Fruit fly (Drosophila melanogaster) whole organism, prepupa: ENCODE data around the gene Ccm3.

Experiments
- Blimp-1 ChIP-seq: fragments of 200-800 bp; sonication (Bioruptor generic); optimal IDR thresholded peaks from 3 replicates; lab custom pipeline; 2017; ENCODE audit warnings: missing biosample characterization, missing genetic modification characterization, mild to moderate bottlenecking, moderate library complexity, missing genetic modification reagents
- CG10631 ChIP-seq: fragments of 200-800 bp; sonication (Bioruptor generic); optimal IDR thresholded peaks from 2 replicates; lab custom pipeline; 2016; ENCODE audit warnings: missing biosample characterization, missing genetic modification characterization
- CG10669 ChIP-seq: fragments of 200-800 bp; sonication (Bioruptor generic); optimal IDR thresholded peaks from 3 replicates; lab custom pipeline; 2018; ENCODE audit warnings: missing biosample characterization, mild to moderate bottlenecking, missing genetic modification characterization, moderate library complexity
- CG1621 ChIP-seq: fragments of 200-800 bp; sonication (Bioruptor generic); optimal IDR thresholded peaks from 3 replicates; lab custom pipeline; 2018; ENCODE audit warnings: missing biosample characterization, mild to moderate bottlenecking, missing genetic modification characterization
- CG16779 ChIP-seq: fragments of 200-800 bp; sonication (Bioruptor generic); optimal IDR thresholded peaks from 3 replicates; lab custom pipeline; 2017; ENCODE audit warnings: missing biosample characterization, mild to moderate bottlenecking, missing genetic modification characterization
- CG3032 ChIP-seq: fragments of 200-800 bp; optimal IDR thresholded peaks from 2 replicates; lab custom pipeline; 2019; ENCODE audit warnings: missing biosample characterization, mild to moderate bottlenecking, missing genetic modification characterization, moderate library complexity
- CG32006 ChIP-seq: fragments of 200-800 bp; sonication (Bioruptor generic); optimal IDR thresholded peaks from 3 replicates; lab custom pipeline; 2017; ENCODE audit warnings: missing biosample characterization, mild to moderate bottlenecking, missing genetic modification characterization
- CG34406 ChIP-seq: fragments of 200-800 bp; sonication (Bioruptor generic); optimal IDR thresholded peaks from 3 replicates; lab custom pipeline; 2016; ENCODE audit warnings: missing biosample characterization, missing genetic modification characterization
- CG3919 ChIP-seq: fragments of 200-800 bp; sonication (Bioruptor generic); optimal IDR thresholded peaks from 3 replicates; lab custom pipeline; 2016; ENCODE audit warnings: missing biosample characterization, missing genetic modification characterization
- CG4318 ChIP-seq: fragments of 200-800 bp; sonication (Bioruptor generic); optimal IDR thresholded peaks from 3 replicates; lab custom pipeline; 2017; ENCODE audit warnings: missing biosample characterization, mild to moderate bottlenecking, missing genetic modification characterization
- CG6163 ChIP-seq: fragments of 200-800 bp; sonication (Bioruptor generic); IDR thresholded peaks from 3 replicates; pipeline ENCODE4 v1.3.6; 2022; ENCODE audit warnings: missing biosample characterization, missing genetic modification characterization
- CG6808 ChIP-seq: fragments of 200-800 bp; sonication (Bioruptor generic); optimal IDR thresholded peaks from 3 replicates; lab custom pipeline; 2017; ENCODE audit warnings: missing biosample characterization, missing genetic modification characterization, mild to moderate bottlenecking, moderate library complexity, missing genetic modification reagents
- CG6854 ChIP-seq: fragments of 200-800 bp; sonication (Bioruptor generic); optimal IDR thresholded peaks from 2 replicates; lab custom pipeline; 2017; ENCODE audit warnings: missing biosample characterization, mild to moderate bottlenecking, missing genetic modification characterization
- CG8632 ChIP-seq: fragments of 200-800 bp; sonication (Bioruptor generic); optimal IDR thresholded peaks from 3 replicates; lab custom pipeline; 2016; ENCODE audit warnings: missing biosample characterization, missing genetic modification characterization
- Eip78C ChIP-seq: fragments of 200-800 bp; sonication (Bioruptor generic); peaks from one replicate; lab custom pipeline; 2016; ENCODE audit warnings: missing biosample characterization, missing genetic modification characterization
- Eip93F ChIP-seq: fragments of 200-800 bp; sonication (Bioruptor generic); optimal IDR thresholded peaks from 2 replicates; lab custom pipeline; 2016; ENCODE audit warnings: missing biosample characterization, mild to moderate bottlenecking, missing genetic modification characterization
- Ets96B ChIP-seq: fragments of 200-800 bp; optimal IDR thresholded peaks from 2 replicates; lab custom pipeline; 2019; ENCODE audit warnings: missing biosample characterization, mild to moderate bottlenecking, missing genetic modification characterization, moderate library complexity
- Gug ChIP-seq: fragments of 200-800 bp; sonication (Bioruptor generic); IDR thresholded peaks from 2 replicates; pipeline ENCODE4 v1.3.6; 2022; ENCODE audit warnings: missing biosample characterization, missing genetic modification characterization
- Hr38 ChIP-seq: sonication (Bioruptor generic); optimal IDR thresholded peaks from 2 replicates; lab custom pipeline; 2016; ENCODE audit warnings: missing biosample characterization, missing genetic modification characterization
- Hr39 ChIP-seq: fragments of 200-800 bp; sonication (Bioruptor generic); optimal IDR thresholded peaks from 2 replicates; lab custom pipeline; 2016; ENCODE audit warnings: missing biosample characterization, missing genetic modification characterization
- Lpt ChIP-seq: fragments of 200-800 bp; sonication (Bioruptor generic); optimal IDR thresholded peaks from 3 replicates; lab custom pipeline; 2016; ENCODE audit warnings: missing biosample characterization, missing genetic modification characterization
- Smox ChIP-seq: fragments of 200-800 bp; sonication (Bioruptor generic); optimal IDR thresholded peaks from 3 replicates; lab custom pipeline; 2016; ENCODE audit warnings: missing biosample characterization, missing genetic modification characterization
- achi ChIP-seq: fragments of 200-800 bp; sonication (Bioruptor generic); optimal IDR thresholded peaks from 3 replicates; lab custom pipeline; 2016; ENCODE audit warnings: missing biosample characterization, missing genetic modification characterization
- cyc ChIP-seq: fragments of 200-800 bp; sonication (Bioruptor generic); optimal IDR thresholded peaks from 3 replicates; lab custom pipeline; 2016; ENCODE audit warnings: missing biosample characterization, missing genetic modification characterization
- dac ChIP-seq: fragments of 200-800 bp; sonication (Bioruptor generic); optimal IDR thresholded peaks from 2 replicates; lab custom pipeline; 2017; ENCODE audit warnings: missing biosample characterization, mild to moderate bottlenecking, missing genetic modification characterization
- dsx ChIP-seq: fragments of 200-800 bp; optimal IDR thresholded peaks from 3 replicates; lab custom pipeline; 2019; ENCODE audit warnings: missing biosample characterization, mild to moderate bottlenecking, missing genetic modification characterization, moderate library complexity; ENCODE audit not compliant: poor library complexity, severe bottlenecking
- esn ChIP-seq: fragments of 200-800 bp; sonication (Bioruptor generic); optimal IDR thresholded peaks from 2 replicates; lab custom pipeline; 2016; ENCODE audit warnings: missing biosample characterization, mild to moderate bottlenecking, missing genetic modification characterization, moderate library complexity
- fd59A ChIP-seq: fragments of 200-800 bp; sonication (Bioruptor generic); optimal IDR thresholded peaks from 2 replicates; lab custom pipeline; 2017; ENCODE audit warnings: missing biosample characterization, mild to moderate bottlenecking, missing genetic modification characterization, missing genetic modification reagents
- fkh ChIP-seq: fragments of 200-800 bp; sonication (Bioruptor generic); optimal IDR thresholded peaks from 3 replicates; lab custom pipeline; 2017; ENCODE audit warnings: missing biosample characterization, mild to moderate bottlenecking, missing genetic modification characterization, moderate library complexity
- lz ChIP-seq: fragments of 200-800 bp; sonication (Bioruptor generic); optimal IDR thresholded peaks from 3 replicates; lab custom pipeline; 2016; ENCODE audit warnings: missing biosample characterization, missing genetic modification characterization
- net ChIP-seq: fragments of 200-800 bp; sonication (Bioruptor generic); optimal IDR thresholded peaks from 3 replicates; lab custom pipeline; 2016; ENCODE audit warnings: missing biosample characterization, missing genetic modification characterization
- salr ChIP-seq, 2 experiments: fragments of 200-800 bp; sonication (Bioruptor generic); optimal IDR thresholded peaks; 3 replicates each; lab custom pipeline; 2016 to 2018; ENCODE audit warnings: missing biosample characterization in 2 of 2, missing genetic modification characterization in 2 of 2, mild to moderate bottlenecking in 1 of 2
- spab ChIP-seq: fragments of 200-800 bp; sonication (Bioruptor generic); optimal IDR thresholded peaks from 2 replicates; lab custom pipeline; 2017; ENCODE audit warnings: missing biosample characterization, mild to moderate bottlenecking, missing genetic modification characterization, missing genetic modification reagents
- ss ChIP-seq, 2 experiments: fragments of 200-800 bp; sonication (Bioruptor generic); optimal IDR thresholded peaks; 2 replicates in 1 of 2; 3 replicates in 1 of 2; lab custom pipeline; 2017 to 2018; ENCODE audit warnings: mild to moderate bottlenecking in 2 of 2, missing biosample characterization in 2 of 2, missing genetic modification characterization in 2 of 2, moderate library complexity in 1 of 2
- svp ChIP-seq: fragments of 200-800 bp; sonication (Bioruptor generic); peaks from one replicate; lab custom pipeline; 2016; ENCODE audit warnings: missing biosample characterization, missing genetic modification characterization
- topi ChIP-seq: fragments of 200-800 bp; sonication (Bioruptor generic); optimal IDR thresholded peaks from 3 replicates; lab custom pipeline; 2016; ENCODE audit warnings: missing biosample characterization, missing genetic modification characterization
- vri ChIP-seq: fragments of 200-800 bp; sonication (Bioruptor generic); optimal IDR thresholded peaks from 3 replicates; lab custom pipeline; 2016; ENCODE audit warnings: missing biosample characterization, mild to moderate bottlenecking, missing genetic modification characterization

The Ccm3 gene

DNA sequence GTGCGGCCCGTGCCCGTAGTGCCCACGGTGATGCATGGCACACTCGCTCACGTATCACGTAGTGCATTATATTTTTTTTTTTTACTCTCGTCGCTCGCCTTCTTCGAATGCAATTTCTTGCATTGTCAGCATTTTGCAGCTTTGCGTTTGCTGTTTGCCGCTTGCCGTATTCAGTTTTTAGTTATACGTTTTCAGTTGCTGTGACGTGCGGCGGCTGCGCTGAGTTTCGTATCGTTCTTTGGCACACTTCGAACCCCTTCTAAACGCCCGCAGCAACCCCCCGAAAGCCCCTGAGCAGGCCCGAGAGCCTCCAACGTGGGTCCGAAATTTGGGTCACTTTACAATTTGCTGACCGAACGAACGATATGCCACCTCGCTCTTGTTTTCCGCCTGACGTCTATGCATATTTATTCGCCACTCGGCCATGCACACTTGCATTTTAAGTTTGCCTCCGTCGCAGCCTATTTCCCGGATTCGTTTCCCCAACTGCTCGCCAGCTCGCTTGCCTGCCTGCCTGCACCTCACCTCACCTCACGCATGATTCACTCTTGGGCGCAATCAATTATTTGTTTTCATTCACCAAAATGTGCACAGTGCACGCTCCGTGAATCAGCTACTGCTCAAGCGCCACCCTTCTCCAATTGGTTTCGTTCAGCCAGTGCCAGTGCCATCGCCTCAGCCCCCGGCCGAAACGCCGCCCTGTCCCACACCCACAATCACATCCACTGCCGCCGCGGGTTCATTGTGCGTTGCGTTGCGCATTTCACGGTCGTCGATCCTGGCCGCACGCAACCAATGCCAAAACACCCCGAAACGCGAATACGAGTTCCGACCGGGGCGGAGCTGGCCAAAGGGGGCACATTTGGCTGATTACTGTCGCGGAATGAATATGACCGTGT is 39.2 kb downstream of the Ccm3 start (continued):
- TF ChIP-seq esn (GFP tag; lab: Kevin White, UChicago) (no peak), CG34406 (GFP tag; lab: Kevin White, UChicago) (no peak), salr (GFP tag; optimal IDR thresholded peaks at IDR 0.05; lab: Kevin White, UChicago) (no peak), CG10669 (no peak), dac (GFP tag; lab: Kevin White, UChicago) (no peak), Blimp-1 (GFP tag; lab: Kevin White, UChicago) (no peak), dsx (GFP tag; lab: Kevin White, UChicago) (no peak), Hr38 (GFP tag; lab: Kevin White, UChicago) (no peak), topi (GFP tag; lab: Kevin White, UChicago) (no peak), Ets96B (no peak), cyc (no peak)

DNA sequence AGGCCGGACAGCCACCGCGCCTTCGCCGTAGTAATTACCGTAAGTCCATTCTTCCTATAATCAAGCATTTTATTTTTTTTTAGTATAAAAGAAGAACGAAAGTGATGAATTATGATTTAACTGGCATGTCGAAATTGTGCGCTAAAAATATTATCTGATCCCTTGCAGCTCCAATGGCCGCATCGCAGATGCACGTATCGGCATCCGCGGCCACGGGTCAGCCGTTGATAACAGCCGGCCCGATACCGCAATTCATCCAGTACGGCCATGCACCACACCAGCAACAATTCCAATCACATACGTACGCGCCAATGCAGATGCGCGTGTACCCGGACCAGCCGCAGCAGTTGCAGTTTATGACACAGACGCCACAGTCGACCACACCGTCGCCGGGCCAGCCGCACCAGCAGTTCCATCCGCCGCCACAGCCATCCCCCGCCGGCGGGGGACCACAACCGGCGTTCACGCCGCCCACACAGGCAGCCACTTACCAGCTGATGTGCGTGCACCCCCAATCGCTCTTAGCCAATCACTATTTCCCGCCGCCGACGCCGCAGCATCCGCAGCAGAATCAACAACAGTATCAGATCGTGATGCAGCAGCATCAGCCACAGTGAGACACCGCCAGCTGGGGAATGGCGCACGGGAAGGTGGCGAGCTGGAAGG is 43.3 kb downstream of the Ccm3 start:
- TF ChIP-seq svp (GFP tag; lab: Kevin White, UChicago) (peak; percentile 95), achi (GFP tag; lab: Kevin White, UChicago) (no peak)

DNA sequence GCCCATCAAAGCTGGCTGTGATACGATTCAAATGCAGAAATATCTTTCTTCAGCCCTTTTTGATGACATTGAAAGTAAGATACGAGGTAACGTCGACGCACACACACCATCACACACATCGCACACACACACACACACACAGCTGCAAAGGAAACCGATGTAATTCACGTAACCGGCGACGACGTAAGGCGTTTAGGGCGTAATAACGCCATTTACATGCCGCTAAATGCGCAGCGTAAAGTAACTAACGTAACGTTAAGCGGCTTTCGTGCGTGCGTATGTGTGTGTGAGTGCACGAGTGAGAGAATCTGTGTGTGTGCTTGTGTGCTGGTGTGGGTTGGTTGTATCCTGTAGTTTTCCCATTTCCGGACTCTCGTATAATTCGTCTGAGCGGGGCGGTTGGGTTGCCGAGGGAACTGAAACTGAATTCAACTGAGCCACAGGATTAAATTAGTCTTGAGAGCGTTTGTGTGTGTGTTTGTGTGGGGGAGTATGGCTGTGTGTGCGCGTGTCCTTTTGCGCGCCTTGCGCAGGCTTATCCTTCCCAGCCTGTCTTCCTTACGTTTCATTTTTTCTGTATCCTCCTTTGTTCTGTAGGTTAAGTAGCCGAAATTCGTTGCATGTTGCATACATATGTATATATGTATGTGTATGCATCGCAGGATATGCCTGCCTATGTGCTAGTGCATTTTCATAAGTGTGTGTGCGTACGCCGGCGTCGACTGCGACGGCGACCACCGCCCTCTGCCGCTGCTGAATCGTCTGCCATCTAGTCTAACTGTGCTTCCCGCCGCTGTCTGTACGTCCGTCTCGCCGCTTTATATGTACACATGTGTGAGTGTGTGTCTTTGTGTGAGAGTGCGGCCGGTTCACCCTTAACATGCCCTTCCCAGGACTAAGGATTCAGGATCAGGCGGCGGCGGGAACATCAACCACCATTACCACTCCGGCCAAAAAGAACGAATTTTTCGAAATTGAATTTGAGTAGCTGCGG is 46.3 kb downstream of the Ccm3 start:
- TF ChIP-seq dsx (GFP tag; lab: Kevin White, UChicago) (no peak), Blimp-1 (GFP tag; lab: Kevin White, UChicago) (no peak), spab (no peak), CG6854 (no peak), fkh (no peak), CG16779 (tag; lab: Kevin White, UChicago) (no peak), svp (GFP tag; lab: Kevin White, UChicago) (no peak), net (GFP tag; lab: Kevin White, UChicago) (no peak)

DNA sequence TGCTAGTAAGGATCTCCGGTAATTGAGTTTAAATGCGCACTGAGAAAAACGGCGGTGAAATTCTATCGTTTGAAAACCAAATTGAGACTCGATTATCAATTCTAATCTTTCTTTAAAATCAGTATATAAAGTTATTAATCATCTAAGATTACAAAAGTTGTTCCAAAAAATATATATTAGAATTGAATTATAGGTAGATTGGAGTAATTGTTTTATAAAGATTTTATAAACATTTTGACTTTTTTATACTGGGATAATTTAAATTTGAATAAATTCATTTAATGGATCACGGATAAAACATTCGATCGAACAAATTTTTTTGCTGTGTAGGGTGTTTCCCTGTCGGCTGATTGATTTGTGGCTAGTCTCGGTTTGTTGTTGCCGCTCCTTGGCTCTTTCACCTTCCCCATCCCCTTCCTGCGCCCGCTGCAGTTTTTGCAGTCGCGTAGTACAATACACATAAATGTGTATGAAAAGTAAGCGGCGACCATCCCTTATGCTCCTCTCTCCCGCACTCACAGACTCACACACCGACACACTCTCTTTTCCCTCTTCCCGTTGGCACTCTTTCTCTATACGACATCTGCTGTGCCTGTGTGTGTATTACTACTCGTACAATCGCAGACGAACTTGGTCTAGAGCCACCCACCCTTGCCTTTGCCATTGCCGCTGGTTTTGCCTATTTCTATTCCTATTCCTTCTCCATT is 47.2 kb downstream of the Ccm3 start:
- TF ChIP-seq Blimp-1 (GFP tag; lab: Kevin White, UChicago) (no peak), CG10631 (peak; percentile 47), Lpt (GFP tag; lab: Kevin White, UChicago) (no peak), lz (peak; percentile 23), CG10669 (no peak), spab (peak; percentile 20), fd59A (GFP tag; lab: Kevin White, UChicago) (peak; percentile 14), dsx (GFP tag; lab: Kevin White, UChicago) (no peak), Gug (no peak), Eip93F (no peak), Smox (GFP tag; lab: Kevin White, UChicago) (peak; percentile 43), Hr38 (GFP tag; lab: Kevin White, UChicago) (no peak), Ets96B (peak; percentile 22), Hr39 (GFP tag; lab: Kevin White, UChicago) (no peak), dac (GFP tag; lab: Kevin White, UChicago) (peak; percentile 6), vri (GFP tag; lab: Kevin White, UChicago) (peak; percentile 10), ss (GFP tag; optimal IDR thresholded peaks at IDR 0.05; lab: Kevin White, UChicago) (peak in 1 of 2 experiments; percentile 45), topi (GFP tag; lab: Kevin White, UChicago) (peak; percentile 19), CG4318 (no peak), CG3919 (GFP tag; lab: Kevin White, UChicago) (peak; percentile 9), CG16779 (tag; lab: Kevin White, UChicago) (no peak), Eip78C (GFP tag; lab: Kevin White, UChicago) (peak; percentile 73), CG32006 (GFP tag; lab: Kevin White, UChicago) (peak; percentile 55), CG6163 (GFP tag; lab: Robert Waterston, UW) (no peak), CG1621 (tag; lab: Kevin White, UChicago) (no peak), CG8632 (GFP tag; lab: Kevin White, UChicago) (peak; percentile 43), CG6808 (GFP tag; lab: Kevin White, UChicago) (no peak), CG3032 (tag; lab: Kevin White, UChicago) (peak; percentile 49)
